Fruit fly (Drosophila melanogaster) whole organism, pupa: ENCODE measurements around the gene CG3308.

Experiments used
- CG10348 ChIP-seq: fragments of 200-800 bp; sonication (Bioruptor generic); IDR thresholded peaks from 2 replicates; pipeline ENCODE4 v1.3.6; 2022; ENCODE audit warnings: missing biosample characterization, missing genetic modification characterization
- CG14655 ChIP-seq: fragments of 200-800 bp; sonication (Bioruptor generic); optimal IDR thresholded peaks from 3 replicates; lab custom pipeline; 2017; ENCODE audit warnings: mild to moderate bottlenecking, missing biosample characterization, missing genetic modification reagents, missing genetic modification characterization
- CG32121 ChIP-seq: fragments of 200-800 bp; sonication (Bioruptor generic); IDR thresholded peaks from 2 replicates; pipeline ENCODE4 v1.3.6; 2022; ENCODE audit warnings: missing biosample characterization, missing genetic modification characterization
- CG34367 ChIP-seq: fragments of 200-800 bp; sonication (Bioruptor generic); optimal IDR thresholded peaks from 2 replicates; lab custom pipeline; 2018; ENCODE audit warnings: missing biosample characterization, mild to moderate bottlenecking, missing genetic modification characterization
- D1 ChIP-seq: fragments of 200-800 bp; sonication (Bioruptor generic); optimal IDR thresholded peaks from 2 replicates; lab custom pipeline; 2018; ENCODE audit warnings: missing biosample characterization, mild to moderate bottlenecking, missing genetic modification characterization, moderate library complexity
- EcR ChIP-seq: fragments of 200-800 bp; sonication (Bioruptor generic); optimal IDR thresholded peaks from 3 replicates; lab custom pipeline; 2019; ENCODE audit warnings: missing biosample characterization, missing genetic modification characterization, mild to moderate bottlenecking, moderate library complexity, missing genetic modification reagents
- Pif1A ChIP-seq: fragments of 200-800 bp; sonication (Bioruptor generic); optimal IDR thresholded peaks from 3 replicates; lab custom pipeline; 2016; ENCODE audit warnings: missing biosample characterization, missing genetic modification characterization

DNA sequence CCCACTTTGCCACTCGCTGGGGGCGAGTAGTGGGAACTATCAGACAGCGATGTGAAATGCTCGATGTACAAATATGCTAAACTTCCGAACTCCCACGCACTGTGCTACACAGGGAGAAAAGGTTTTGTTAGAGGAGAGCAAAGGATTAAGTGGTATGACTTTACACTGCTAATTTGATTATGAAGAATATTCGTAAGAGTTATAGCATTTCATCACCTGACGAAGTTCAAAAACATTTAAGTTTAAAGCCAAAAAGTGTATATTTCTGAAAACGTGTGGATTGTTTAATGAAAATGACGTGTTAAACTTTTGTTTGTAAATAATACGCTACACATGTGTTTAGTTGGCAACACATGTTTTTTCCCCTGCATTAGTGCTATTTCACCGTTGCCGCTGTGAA is 14.8 kb upstream of the CG3308 start:
- TF ChIP-seq Pif1A (GFP tag; lab: Kevin White, UChicago) (no peak), CG32121 (no peak), CG14655 (GFP tag; lab: Kevin White, UChicago) (no peak), CG34367 (no peak), CG10348 (GFP tag; lab: Robert Waterston, UW) (no peak), EcR (GFP tag; lab: Kevin White, UChicago) (no peak), D1 (tag; lab: Kevin White, UChicago) (no peak)
